Worm (Caenorhabditis elegans) whole organism, early embryonic: ENCODE results near the gene ipla-7.

Experiments
- B0310.2 ChIP-seq: sonication (generic microtip); optimal IDR thresholded peaks from 2 replicates; lab custom pipeline; 2016; ENCODE audit warnings: mild to moderate bottlenecking, missing genetic modification characterization, missing compliant biosample characterization
- aly-1 ChIP-seq: sonication (generic microtip); optimal IDR thresholded peaks from 2 replicates; lab custom pipeline; 2016; ENCODE audit warnings: missing genetic modification characterization, missing compliant biosample characterization
- ama-1 ChIP-seq: fragments of 150-350 bp; optimal IDR thresholded peaks from 2 replicates; lab custom pipeline; 2014
- ceh-36 ChIP-seq: sonication (generic microtip); optimal IDR thresholded peaks from 2 replicates; lab custom pipeline; 2016; ENCODE audit warnings: missing genetic modification characterization, inconsistent platforms, missing compliant biosample characterization
- ets-7 ChIP-seq: sonication (generic microtip); optimal IDR thresholded peaks from 2 replicates; lab custom pipeline; 2016; ENCODE audit warnings: missing genotype, missing genetic modification characterization, missing compliant biosample characterization
- flt-1 ChIP-seq: fragments of 200-800 bp; sonication (Bioruptor generic); IDR thresholded peaks from 2 replicates; pipeline ENCODE4 v1.3.6; 2022; ENCODE audit warnings: missing genetic modification characterization, missing compliant biosample characterization
- hmbx-1 ChIP-seq: sonication (generic microtip); optimal IDR thresholded peaks from 2 replicates; lab custom pipeline; 2016; ENCODE audit warnings: mild to moderate bottlenecking, missing genetic modification characterization, missing compliant biosample characterization
- hmg-4 ChIP-seq: fragments of 200-800 bp; sonication (Bioruptor generic); optimal IDR thresholded peaks from 2 replicates; lab custom pipeline; 2018; ENCODE audit warnings: mild to moderate bottlenecking, missing genetic modification characterization, missing compliant biosample characterization
- hnd-1 ChIP-seq: sonication (generic microtip); optimal IDR thresholded peaks from 2 replicates; lab custom pipeline; 2016; ENCODE audit warnings: missing genetic modification characterization, missing compliant biosample characterization
- pes-1 ChIP-seq: fragments of 200-800 bp; sonication (Bioruptor generic); IDR thresholded peaks from 2 replicates; pipeline ENCODE4 v1.3.6; 2022; ENCODE audit warnings: missing genetic modification reagents, missing genetic modification characterization, missing compliant biosample characterization
- tbx-11 ChIP-seq: fragments of 200-800 bp; sonication (Bioruptor generic); IDR thresholded peaks from 2 replicates; pipeline ENCODE4 v1.3.6; 2022; ENCODE audit warnings: missing genetic modification characterization, missing compliant biosample characterization
- tra-4 ChIP-seq: sonication (generic microtip); optimal IDR thresholded peaks from 2 replicates; lab custom pipeline; 2017; ENCODE audit warnings: missing genetic modification characterization, missing compliant biosample characterization

DNA sequence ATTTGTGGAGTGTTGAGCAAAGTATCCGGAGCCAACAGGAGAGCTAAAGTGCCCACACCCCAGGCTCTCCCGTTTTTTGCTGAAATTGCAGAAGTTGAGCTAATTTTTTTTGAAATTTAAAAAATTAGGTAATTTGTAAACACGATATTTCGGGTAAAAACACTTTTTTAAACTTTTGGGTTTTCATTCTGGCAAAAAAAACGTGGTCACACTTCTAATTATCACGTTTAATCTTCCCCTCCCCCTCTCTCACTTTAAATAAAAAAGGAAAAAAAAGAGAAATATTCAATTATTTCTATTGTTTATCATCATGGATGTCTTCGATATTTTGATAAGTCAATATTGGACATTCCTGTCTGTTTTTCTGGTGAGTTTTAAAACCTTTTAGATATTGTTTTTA lies 29.6 kb downstream of the ipla-7 start, which contains the start of gene F44D12.6:
- no peak for TF ChIP-seq pes-1 (GFP tag; lab: Robert Waterston, UW)
- TF ChIP-seq tbx-11, result no peak
- no peak for TF ChIP-seq ama-1
- no peak for TF ChIP-seq aly-1 (tag; lab: Kevin White, UChicago)
- TF ChIP-seq hnd-1 (tag; lab: Kevin White, UChicago), result no peak
- no peak for TF ChIP-seq flt-1 (GFP tag; lab: Robert Waterston, UW)
- no peak for TF ChIP-seq hmg-4
- no peak for TF ChIP-seq tra-4
- no peak for TF ChIP-seq hmbx-1
- TF ChIP-seq B0310.2 (tag; lab: Kevin White, UChicago), result no peak
- TF ChIP-seq ceh-36 (tag; lab: Kevin White, UChicago), result no peak
- TF ChIP-seq ets-7 (tag; lab: Kevin White, UChicago), result no peak
